Worm (Caenorhabditis elegans): ENCODE results near the gene sucl-2.

- no peak for TF ChIP-seq nhr-237 (tag; optimal IDR thresholded peaks at IDR 0.05)
- no peak for TF ChIP-seq lin-13 (GFP tag; optimal IDR thresholded peaks at IDR 0.05)
- TF ChIP-seq skn-1 (tag; optimal IDR thresholded peaks at IDR 0.05): no peak
- TF ChIP-seq nhr-11 (tag; optimal IDR thresholded peaks at IDR 0.05): no peak
- no peak for TF ChIP-seq dpl-1 (GFP tag; optimal IDR thresholded peaks at IDR 0.05)
- TF ChIP-seq sdz-12 (GFP tag; optimal IDR thresholded peaks at IDR 0.05): no peak
- no peak for TF ChIP-seq unc-130 (GFP tag; optimal IDR thresholded peaks at IDR 0.05)
- no peak for TF ChIP-seq F49E8.2 (tag; optimal IDR thresholded peaks at IDR 0.05; ENCODE audit: borderline replicate concordance)
- peak; percentile 43 for TF ChIP-seq pqm-1 (tag; optimal IDR thresholded peaks at IDR 0.05)
These were observed 34.9 kb upstream of the sucl-2 start, which contains the start of gene fbxa-55 for ce11 chrIII:936037-936507.

Data from whole organism, L4 larva.